Worm (Caenorhabditis elegans) whole organism, L2 larva: ENCODE results near the gene C17E7.13.

Experiments
- C34F6.9 ChIP-seq: fragments of 150-350 bp; optimal IDR thresholded peaks from 2 replicates; lab custom pipeline; 2014; ENCODE audit warnings: missing biosample characterization, missing genetic modification characterization
- F13H6.1 ChIP-seq: sonication (generic microtip); optimal IDR thresholded peaks from 2 replicates; lab custom pipeline; 2016; ENCODE audit warnings: missing genetic modification characterization, missing compliant biosample characterization
- R02D3.7 ChIP-seq: fragments of 150-350 bp; optimal IDR thresholded peaks from 2 replicates; lab custom pipeline; 2014; ENCODE audit warnings: missing biosample characterization, missing genetic modification characterization
- Y55F3AM.14 ChIP-seq: fragments of 200-800 bp; sonication (Bioruptor generic); optimal IDR thresholded peaks from 2 replicates; lab custom pipeline; 2018; ENCODE audit warnings: mild to moderate bottlenecking, missing genetic modification characterization, missing compliant biosample characterization
- ZK546.5 ChIP-seq: sonication (generic microtip); optimal IDR thresholded peaks from 2 replicates; lab custom pipeline; 2017; ENCODE audit warnings: missing biosample characterization, missing genetic modification characterization
- ama-1 ChIP-seq: fragments of 150-350 bp; optimal IDR thresholded peaks from 2 replicates; lab custom pipeline; 2018; ENCODE audit warnings: inconsistent platforms
- blmp-1 ChIP-seq: sonication (generic microtip); optimal IDR thresholded peaks from 2 replicates; lab custom pipeline; 2017; ENCODE audit warnings: missing genetic modification characterization, mild to moderate bottlenecking, missing compliant biosample characterization, antibody characterized with exemption, moderate library complexity; ENCODE audit not compliant: insufficient read depth
- ceh-16 ChIP-seq: fragments of 150-350 bp; optimal IDR thresholded peaks from 2 replicates; lab custom pipeline; 2014; ENCODE audit warnings: missing biosample characterization, missing genetic modification characterization
- crh-2 ChIP-seq: sonication (generic microtip); optimal IDR thresholded peaks from 2 replicates; lab custom pipeline; 2017; ENCODE audit warnings: missing biosample characterization, missing genetic modification characterization
- dmd-4 ChIP-seq: sonication (generic microtip); optimal IDR thresholded peaks from 2 replicates; lab custom pipeline; 2017; ENCODE audit warnings: missing biosample characterization, missing genetic modification characterization
- elt-1 ChIP-seq: fragments of 150-350 bp; optimal IDR thresholded peaks from 2 replicates; lab custom pipeline; 2014; ENCODE audit warnings: missing biosample characterization, missing genetic modification characterization
- elt-3 ChIP-seq: sonication (generic microtip); optimal IDR thresholded peaks from 2 replicates; lab custom pipeline; 2017; ENCODE audit warnings: missing biosample characterization, missing genetic modification characterization
- fos-1 ChIP-seq: fragments of 150-350 bp; optimal IDR thresholded peaks from 2 replicates; lab custom pipeline; 2014; ENCODE audit warnings: missing biosample characterization, missing genetic modification characterization
- lin-11 ChIP-seq: fragments of 150-350 bp; sonication (generic microtip); optimal IDR thresholded peaks from 2 replicates; lab custom pipeline; 2014; ENCODE audit warnings: missing biosample characterization, missing genetic modification characterization, inconsistent platforms, mixed read lengths
- lin-13 ChIP-seq: fragments of 150-350 bp; optimal IDR thresholded peaks from 2 replicates; lab custom pipeline; 2014; ENCODE audit warnings: missing biosample characterization, missing genetic modification reagents, missing genetic modification characterization
- lin-39 ChIP-seq: fragments of 150-350 bp; optimal IDR thresholded peaks from 2 replicates; lab custom pipeline; 2014; ENCODE audit warnings: missing biosample characterization, missing genetic modification reagents, missing genetic modification characterization
- lsy-2 ChIP-seq, 2 experiments: fragments of 150-350 bp in 1 of 2; sonication (generic microtip) in 1 of 2; optimal IDR thresholded peaks; 2 replicates each; lab custom pipeline; 2014 to 2017; ENCODE audit warnings: missing biosample characterization in 2 of 2, missing genetic modification characterization in 2 of 2
- mdl-1 ChIP-seq, 2 experiments: fragments of 150-350 bp in 1 of 2; sonication (generic microtip) in 1 of 2; optimal IDR thresholded peaks; 2 replicates each; lab custom pipeline; 2017; ENCODE audit warnings: missing biosample characterization in 2 of 2, missing genetic modification characterization in 2 of 2
- nhr-11 ChIP-seq: fragments of 150-350 bp; optimal IDR thresholded peaks from 2 replicates; lab custom pipeline; 2014; ENCODE audit warnings: missing biosample characterization, missing genetic modification characterization
- nhr-129 ChIP-seq: fragments of 150-350 bp; optimal IDR thresholded peaks from 2 replicates; lab custom pipeline; 2014; ENCODE audit warnings: missing biosample characterization, missing genetic modification characterization
- nhr-21 ChIP-seq: fragments of 150-350 bp; optimal IDR thresholded peaks from 2 replicates; lab custom pipeline; 2014; ENCODE audit warnings: missing biosample characterization, missing genetic modification characterization
- nhr-237 ChIP-seq: fragments of 150-350 bp; optimal IDR thresholded peaks from 2 replicates; lab custom pipeline; 2014; ENCODE audit warnings: missing biosample characterization, missing genetic modification characterization
- nhr-6 ChIP-seq: fragments of 150-350 bp; optimal IDR thresholded peaks from 2 replicates; lab custom pipeline; 2014; ENCODE audit warnings: missing biosample characterization, missing genetic modification characterization
- nhr-77 ChIP-seq: fragments of 150-350 bp; optimal IDR thresholded peaks from 2 replicates; lab custom pipeline; 2014; ENCODE audit warnings: missing biosample characterization, missing genetic modification characterization
- sem-4 ChIP-seq: fragments of 150-350 bp; optimal IDR thresholded peaks from 2 replicates; lab custom pipeline; 2014; ENCODE audit warnings: missing biosample characterization, missing genetic modification reagents, missing genetic modification characterization
- skn-1 ChIP-seq: sonication (generic microtip); optimal IDR thresholded peaks from 2 replicates; lab custom pipeline; 2017; ENCODE audit warnings: missing biosample characterization, missing genetic modification characterization
- sma-3 ChIP-seq: sonication (generic microtip); optimal IDR thresholded peaks from 2 replicates; lab custom pipeline; 2016; ENCODE audit warnings: missing genetic modification reagents, missing genetic modification characterization, missing compliant biosample characterization
- sma-9 ChIP-seq, 2 experiments: fragments of 150-350 bp in 1 of 2; sonication (generic microtip) in 1 of 2; optimal IDR thresholded peaks; 2 replicates each; lab custom pipeline; 2014 to 2016; ENCODE audit warnings: missing genetic modification characterization in 2 of 2, mild to moderate bottlenecking in 1 of 2, missing biosample characterization in 1 of 2, missing compliant biosample characterization in 1 of 2, missing genetic modification reagents in 1 of 2, moderate library complexity in 1 of 2
- snpc-4 ChIP-seq: fragments of 150-350 bp; optimal IDR thresholded peaks from 2 replicates; lab custom pipeline; 2014; ENCODE audit warnings: missing biosample characterization, missing genetic modification characterization
- unc-39 ChIP-seq: fragments of 150-350 bp; optimal IDR thresholded peaks from 2 replicates; lab custom pipeline; 2014; ENCODE audit warnings: missing biosample characterization, missing genetic modification characterization
- unc-55 ChIP-seq: fragments of 150-350 bp; sonication (generic microtip); optimal IDR thresholded peaks from 3 replicates; lab custom pipeline; 2014; ENCODE audit warnings: missing biosample characterization, missing genetic modification reagents, missing genetic modification characterization
- unc-62 ChIP-seq: fragments of 150-350 bp; optimal IDR thresholded peaks from 2 replicates; lab custom pipeline; 2014; ENCODE audit warnings: missing biosample characterization, missing genetic modification reagents, missing genetic modification characterization
- zag-1 ChIP-seq: fragments of 150-350 bp; optimal IDR thresholded peaks from 2 replicates; lab custom pipeline; 2014; ENCODE audit warnings: missing biosample characterization, missing genetic modification characterization
- ztf-1 ChIP-seq: fragments of 200-800 bp; sonication (Bioruptor generic); conservative IDR thresholded peaks from 2 replicates; pipeline ENCODE4 v1.3.6; 2022; ENCODE audit warnings: missing genetic modification characterization, missing compliant biosample characterization
- ztf-4 ChIP-seq: fragments of 150-350 bp; optimal IDR thresholded peaks from 2 replicates; lab custom pipeline; 2014; ENCODE audit warnings: missing biosample characterization, missing genetic modification characterization

Gene C17E7.13

ce11 chrV:3886104-3886503 is 3.0 kb downstream of the C17E7.13 start, which contains the start of gene nhr-124:
TSS of gene nhr-124 (minus strand) at chrV:3886204.
- TF ChIP-seq unc-39 (tag; lab: Kevin White, UChicago) (no peak), lin-11 (tag; lab: Kevin White, UChicago) (no peak), sem-4 (no peak), unc-62 (GFP tag; lab: Kevin White, UChicago) (no peak), sma-3 (no peak), elt-1 (no peak), nhr-21 (tag; lab: Kevin White, UChicago) (no peak), R02D3.7 (tag; lab: Kevin White, UChicago) (no peak), crh-2 (no peak), dmd-4 (tag; lab: Kevin White, UChicago) (no peak), nhr-6 (tag; lab: Kevin White, UChicago) (no peak), elt-3 (tag; lab: Kevin White, UChicago) (no peak), fos-1 (tag; lab: Kevin White, UChicago) (no peak), mdl-1 (tag; optimal IDR thresholded peaks at IDR 0.05; lab: Kevin White, UChicago) (no peak), snpc-4 (tag; lab: Kevin White, UChicago) (no peak), F13H6.1 (tag; lab: Kevin White, UChicago) (no peak)

DNA sequence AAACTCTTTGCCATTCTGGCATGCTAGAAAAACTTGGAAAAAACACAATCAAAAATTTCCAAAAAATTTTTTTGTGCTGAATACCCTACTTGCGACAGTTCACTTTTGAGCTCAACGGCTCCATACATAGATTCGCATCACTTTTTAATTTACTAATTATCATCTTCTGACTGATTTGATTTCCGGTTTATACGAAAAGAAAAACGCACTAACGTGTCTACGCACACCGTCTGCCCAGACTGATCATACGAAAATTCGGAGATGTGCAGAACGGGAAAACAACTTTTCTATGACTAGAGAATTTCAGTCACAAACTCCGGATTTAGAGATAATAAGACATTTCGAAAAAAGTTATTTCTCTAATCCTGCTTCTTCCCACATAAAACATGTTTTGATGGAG is 4.5 kb downstream of the C17E7.13 start:
- TF ChIP-seq unc-62 (GFP tag; lab: Kevin White, UChicago), result no peak
- no peak for TF ChIP-seq unc-39 (tag; lab: Kevin White, UChicago)
- no peak for TF ChIP-seq crh-2
- no peak for TF ChIP-seq Y55F3AM.14 (GFP tag; lab: Kevin White, UChicago)
- no peak for TF ChIP-seq lin-39 (tag; lab: Kevin White, UChicago)
- no peak for TF ChIP-seq nhr-21 (tag; lab: Kevin White, UChicago)
- no peak for TF ChIP-seq nhr-129 (tag; lab: Kevin White, UChicago)
- no peak for TF ChIP-seq zag-1
- no peak for TF ChIP-seq F13H6.1 (tag; lab: Kevin White, UChicago)
- TF ChIP-seq lin-11 (tag; lab: Kevin White, UChicago), result no peak
- TF ChIP-seq sma-3, result no peak
- TF ChIP-seq, all 48 proteins: peak for 0

- TF ChIP-seq blmp-1 (tag; lab: Kevin White, UChicago) (no peak), snpc-4 (tag; lab: Kevin White, UChicago) (no peak), ZK546.5 (no peak), ceh-16 (tag; lab: Kevin White, UChicago) (no peak), R02D3.7 (tag; lab: Kevin White, UChicago) (no peak), nhr-6 (tag; lab: Kevin White, UChicago) (no peak), skn-1 (tag; lab: Kevin White, UChicago) (no peak), nhr-77 (tag; lab: Kevin White, UChicago) (no peak)
Observed at ce11 chrV:3878223-3878622, 10.9 kb downstream of the C17E7.13 start, which contains the start of gene nhr-159. TSS of gene nhr-159 (minus strand) at chrV:3878323.

- no peak for TF ChIP-seq nhr-237 (tag; lab: Kevin White, UChicago)
- TF ChIP-seq nhr-21 (tag; lab: Kevin White, UChicago), result peak; percentile 3
Observed at ce11 chrV:3877242-3877641, 11.8 kb downstream of the C17E7.13 start.

ce11 chrV:3874102-3874744 is 14.9 kb downstream of the C17E7.13 start, which contains the start of gene nhr-158:
TSS of gene nhr-158 (minus strand) at chrV:3874152.
- peak in 1 of 2 experiments; percentile 42 for TF ChIP-seq lsy-2 (tag; optimal IDR thresholded peaks at IDR 0.05; lab: Kevin White, UChicago)
- no peak for TF ChIP-seq ama-1 (lab: Kevin White, UChicago)
- no peak for TF ChIP-seq unc-55 (GFP tag; lab: Kevin White, UChicago)
- TF ChIP-seq dmd-4 (tag; lab: Kevin White, UChicago), result peak; percentile 54
- TF ChIP-seq nhr-6 (tag; lab: Kevin White, UChicago), result no peak
- peak; percentile 35 for TF ChIP-seq ztf-4 (tag; lab: Kevin White, UChicago)
- TF ChIP-seq nhr-11 (tag; lab: Kevin White, UChicago), result no peak
- peak; percentile 55 for TF ChIP-seq sma-9 (GFP tag; optimal IDR thresholded peaks at IDR 0.05; lab: Kevin White, UChicago)
- no peak for TF ChIP-seq sma-9 (tag; optimal IDR thresholded peaks at IDR 0.05; lab: Kevin White, UChicago)
- TF ChIP-seq C34F6.9 (tag; lab: Kevin White, UChicago), result peak; percentile 1
- TF ChIP-seq nhr-21 (tag; lab: Kevin White, UChicago), result peak; percentile 87
- no peak for TF ChIP-seq ztf-1 (GFP tag; lab: Robert Waterston, UW)
- no peak for TF ChIP-seq lin-13
- TF ChIP-seq mdl-1 (tag; optimal IDR thresholded peaks at IDR 0.05; lab: Kevin White, UChicago), result no peak
